Worm (Caenorhabditis elegans) whole organism, young adult: ENCODE data around the gene K09A9.6.

Experiments
- B0019.2 ChIP-seq: fragments of 200-800 bp; sonication (Bioruptor generic); conservative IDR thresholded peaks from 2 replicates; pipeline ENCODE4 v1.3.6; 2022; ENCODE audit warnings: missing genetic modification reagents, missing genetic modification characterization, missing compliant biosample characterization
- F57C9.4 ChIP-seq: sonication (generic microtip); optimal IDR thresholded peaks from 2 replicates; lab custom pipeline; 2017; ENCODE audit warnings: mild to moderate bottlenecking, missing genetic modification characterization, missing compliant biosample characterization
- aptf-3 ChIP-seq: fragments of 200-800 bp; sonication (Bioruptor generic); IDR thresholded peaks from 2 replicates; pipeline ENCODE4 v1.3.6; 2022; ENCODE audit warnings: missing genetic modification characterization, missing compliant biosample characterization
- attf-3 ChIP-seq: fragments of 200-800 bp; sonication (Bioruptor generic); conservative IDR thresholded peaks from 2 replicates; pipeline ENCODE4 v1.3.6; 2022; ENCODE audit warnings: missing genetic modification reagents, missing genetic modification characterization, missing compliant biosample characterization
- bed-2 ChIP-seq: fragments of 200-800 bp; sonication (Bioruptor generic); IDR thresholded peaks from 2 replicates; pipeline ENCODE4 v1.3.6; 2022; ENCODE audit warnings: missing genetic modification reagents, missing genetic modification characterization, missing compliant biosample characterization
- let-526 ChIP-seq: fragments of 200-800 bp; sonication (Bioruptor generic); IDR thresholded peaks from 2 replicates; pipeline ENCODE4 v1.3.6; 2022; ENCODE audit warnings: missing genetic modification reagents, missing genetic modification characterization, missing compliant biosample characterization
- nhr-80 ChIP-seq: sonication (generic microtip); optimal IDR thresholded peaks from 2 replicates; lab custom pipeline; 2016; ENCODE audit warnings: missing genetic modification characterization, missing compliant biosample characterization

DNA sequence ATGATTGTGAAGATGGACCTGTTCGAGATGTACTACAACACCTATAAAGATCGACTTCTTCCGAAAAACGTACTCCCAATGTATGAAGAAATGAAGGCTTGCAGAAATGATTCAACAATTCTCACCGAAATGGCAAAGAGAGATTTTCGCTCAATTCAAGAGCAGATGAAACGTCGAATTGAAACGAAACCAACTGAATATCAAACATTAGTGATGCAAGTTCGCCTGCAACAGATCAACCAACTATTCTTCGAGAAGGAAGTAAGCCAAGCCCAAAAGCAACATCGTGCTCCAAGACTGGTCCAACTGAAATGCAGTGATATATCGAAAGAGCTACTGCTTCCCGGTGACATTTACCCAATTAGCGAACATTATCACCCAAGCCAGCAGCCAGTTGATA lies 32.7 kb downstream of the K09A9.6 start:
- TF ChIP-seq F57C9.4, result no peak
- TF ChIP-seq attf-3 (GFP tag; lab: Robert Waterston, UW), result no peak
- no peak for TF ChIP-seq aptf-3 (GFP tag; lab: Robert Waterston, UW)
- no peak for TF ChIP-seq let-526 (GFP tag; lab: Robert Waterston, UW)
- no peak for TF ChIP-seq bed-2
- no peak for TF ChIP-seq nhr-80
- TF ChIP-seq B0019.2 (GFP tag; lab: Robert Waterston, UW), result no peak
